Worm (Caenorhabditis elegans): ENCODE data around the gene clec-256.

DNA sequence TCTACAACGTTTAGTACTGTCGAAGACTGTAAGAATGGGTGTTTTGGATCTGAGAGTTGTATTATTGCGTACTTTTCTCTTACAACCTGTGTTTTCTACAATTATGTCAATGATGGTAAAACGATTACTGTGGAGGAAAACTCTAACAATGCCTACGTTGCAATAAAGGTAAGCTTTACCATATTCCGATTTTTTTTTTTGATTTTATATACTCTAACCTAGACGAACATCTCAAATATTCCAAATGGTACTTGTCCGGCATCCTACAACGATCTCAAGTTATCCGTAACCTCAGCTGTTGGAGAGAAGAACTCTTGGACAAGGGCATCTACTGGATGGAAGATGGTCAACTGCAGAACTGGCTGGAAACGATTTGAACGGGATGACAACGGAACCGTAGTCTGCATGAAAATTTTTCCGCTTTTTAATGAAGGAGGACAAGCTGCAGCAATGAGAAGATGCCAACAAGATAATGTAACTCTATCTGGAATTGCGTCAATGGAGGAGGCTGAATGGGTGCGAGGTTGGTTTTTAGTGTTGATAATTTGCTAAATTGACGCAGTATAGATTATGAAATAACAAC is 405 bp downstream of the clec-256 start:
- TF ChIP-seq flh-1 (GFP tag; optimal IDR thresholded peaks at IDR 0.05): no peak
- no peak for TF ChIP-seq elt-3 (tag; optimal IDR thresholded peaks at IDR 0.05)
- no peak for TF ChIP-seq M03D4.4 (tag; optimal IDR thresholded peaks at IDR 0.05)
- TF ChIP-seq blmp-1 (tag; optimal IDR thresholded peaks at IDR 0.05): no peak
- no peak for TF ChIP-seq nhr-12 (tag; optimal IDR thresholded peaks at IDR 0.05)
- TF ChIP-seq mep-1 (tag; optimal IDR thresholded peaks at IDR 0.05): no peak
